Worm (Caenorhabditis elegans) whole organism, L2 larva: ENCODE results near the gene C41A3.2.

Experiments used
- C34F6.9 ChIP-seq: fragments of 150-350 bp; optimal IDR thresholded peaks from 2 replicates; lab custom pipeline; 2014; ENCODE audit warnings: missing biosample characterization, missing genetic modification characterization
- F13H6.1 ChIP-seq: sonication (generic microtip); optimal IDR thresholded peaks from 2 replicates; lab custom pipeline; 2016; ENCODE audit warnings: missing genetic modification characterization, missing compliant biosample characterization
- R02D3.7 ChIP-seq: fragments of 150-350 bp; optimal IDR thresholded peaks from 2 replicates; lab custom pipeline; 2014; ENCODE audit warnings: missing biosample characterization, missing genetic modification characterization
- Y55F3AM.14 ChIP-seq: fragments of 200-800 bp; sonication (Bioruptor generic); optimal IDR thresholded peaks from 2 replicates; lab custom pipeline; 2018; ENCODE audit warnings: mild to moderate bottlenecking, missing genetic modification characterization, missing compliant biosample characterization
- alr-1 ChIP-seq: fragments of 150-350 bp; optimal IDR thresholded peaks from 2 replicates; lab custom pipeline; 2014; ENCODE audit warnings: missing biosample characterization, missing genetic modification characterization
- aly-2 ChIP-seq: fragments of 150-350 bp; optimal IDR thresholded peaks from 2 replicates; lab custom pipeline; 2014; ENCODE audit warnings: missing biosample characterization, missing genetic modification characterization
- blmp-1 ChIP-seq: sonication (generic microtip); optimal IDR thresholded peaks from 2 replicates; lab custom pipeline; 2017; ENCODE audit warnings: missing genetic modification characterization, mild to moderate bottlenecking, missing compliant biosample characterization, antibody characterized with exemption, moderate library complexity; ENCODE audit not compliant: insufficient read depth
- ceh-16 ChIP-seq: fragments of 150-350 bp; optimal IDR thresholded peaks from 2 replicates; lab custom pipeline; 2014; ENCODE audit warnings: missing biosample characterization, missing genetic modification characterization
- crh-2 ChIP-seq: sonication (generic microtip); optimal IDR thresholded peaks from 2 replicates; lab custom pipeline; 2017; ENCODE audit warnings: missing biosample characterization, missing genetic modification characterization
- dmd-4 ChIP-seq: sonication (generic microtip); optimal IDR thresholded peaks from 2 replicates; lab custom pipeline; 2017; ENCODE audit warnings: missing biosample characterization, missing genetic modification characterization
- elt-1 ChIP-seq: fragments of 150-350 bp; optimal IDR thresholded peaks from 2 replicates; lab custom pipeline; 2014; ENCODE audit warnings: missing biosample characterization, missing genetic modification characterization
- fos-1 ChIP-seq: fragments of 150-350 bp; optimal IDR thresholded peaks from 2 replicates; lab custom pipeline; 2014; ENCODE audit warnings: missing biosample characterization, missing genetic modification characterization
- gmeb-1 ChIP-seq: fragments of 150-350 bp; optimal IDR thresholded peaks from 2 replicates; lab custom pipeline; 2014; ENCODE audit warnings: missing biosample characterization, missing genetic modification characterization
- lin-11 ChIP-seq: fragments of 150-350 bp; sonication (generic microtip); optimal IDR thresholded peaks from 2 replicates; lab custom pipeline; 2014; ENCODE audit warnings: missing biosample characterization, missing genetic modification characterization, inconsistent platforms, mixed read lengths
- lin-13 ChIP-seq: fragments of 150-350 bp; optimal IDR thresholded peaks from 2 replicates; lab custom pipeline; 2014; ENCODE audit warnings: missing biosample characterization, missing genetic modification reagents, missing genetic modification characterization
- lsy-2 ChIP-seq, 2 experiments: fragments of 150-350 bp in 1 of 2; sonication (generic microtip) in 1 of 2; optimal IDR thresholded peaks; 2 replicates each; lab custom pipeline; 2014 to 2017; ENCODE audit warnings: missing biosample characterization in 2 of 2, missing genetic modification characterization in 2 of 2
- mab-5 ChIP-seq: fragments of 150-350 bp; optimal IDR thresholded peaks from 2 replicates; lab custom pipeline; 2014; ENCODE audit warnings: missing biosample characterization, missing genetic modification characterization
- mdl-1 ChIP-seq, 2 experiments: fragments of 150-350 bp in 1 of 2; sonication (generic microtip) in 1 of 2; optimal IDR thresholded peaks; 2 replicates each; lab custom pipeline; 2017; ENCODE audit warnings: missing biosample characterization in 2 of 2, missing genetic modification characterization in 2 of 2
- nhr-10 ChIP-seq: sonication (generic microtip); optimal IDR thresholded peaks from 2 replicates; lab custom pipeline; 2017; ENCODE audit warnings: missing biosample characterization, missing genetic modification characterization
- nhr-11 ChIP-seq: fragments of 150-350 bp; optimal IDR thresholded peaks from 2 replicates; lab custom pipeline; 2014; ENCODE audit warnings: missing biosample characterization, missing genetic modification characterization
- nhr-12 ChIP-seq: fragments of 150-350 bp; optimal IDR thresholded peaks from 2 replicates; lab custom pipeline; 2014; ENCODE audit warnings: missing biosample characterization, missing genetic modification characterization
- nhr-129 ChIP-seq: fragments of 150-350 bp; optimal IDR thresholded peaks from 2 replicates; lab custom pipeline; 2014; ENCODE audit warnings: missing biosample characterization, missing genetic modification characterization
- nhr-21 ChIP-seq: fragments of 150-350 bp; optimal IDR thresholded peaks from 2 replicates; lab custom pipeline; 2014; ENCODE audit warnings: missing biosample characterization, missing genetic modification characterization
- nhr-23 ChIP-seq: fragments of 150-350 bp; optimal IDR thresholded peaks from 2 replicates; lab custom pipeline; 2014; ENCODE audit warnings: missing biosample characterization, missing genetic modification reagents, missing genetic modification characterization
- nhr-237 ChIP-seq: fragments of 150-350 bp; optimal IDR thresholded peaks from 2 replicates; lab custom pipeline; 2014; ENCODE audit warnings: missing biosample characterization, missing genetic modification characterization
- nhr-6 ChIP-seq: fragments of 150-350 bp; optimal IDR thresholded peaks from 2 replicates; lab custom pipeline; 2014; ENCODE audit warnings: missing biosample characterization, missing genetic modification characterization
- nhr-77 ChIP-seq: fragments of 150-350 bp; optimal IDR thresholded peaks from 2 replicates; lab custom pipeline; 2014; ENCODE audit warnings: missing biosample characterization, missing genetic modification characterization
- sem-4 ChIP-seq: fragments of 150-350 bp; optimal IDR thresholded peaks from 2 replicates; lab custom pipeline; 2014; ENCODE audit warnings: missing biosample characterization, missing genetic modification reagents, missing genetic modification characterization
- skn-1 ChIP-seq: sonication (generic microtip); optimal IDR thresholded peaks from 2 replicates; lab custom pipeline; 2017; ENCODE audit warnings: missing biosample characterization, missing genetic modification characterization
- sma-3 ChIP-seq: sonication (generic microtip); optimal IDR thresholded peaks from 2 replicates; lab custom pipeline; 2016; ENCODE audit warnings: missing genetic modification reagents, missing genetic modification characterization, missing compliant biosample characterization
- sma-9 ChIP-seq, 2 experiments: fragments of 150-350 bp in 1 of 2; sonication (generic microtip) in 1 of 2; optimal IDR thresholded peaks; 2 replicates each; lab custom pipeline; 2014 to 2016; ENCODE audit warnings: missing genetic modification characterization in 2 of 2, mild to moderate bottlenecking in 1 of 2, missing biosample characterization in 1 of 2, missing compliant biosample characterization in 1 of 2, missing genetic modification reagents in 1 of 2, moderate library complexity in 1 of 2
- unc-39 ChIP-seq: fragments of 150-350 bp; optimal IDR thresholded peaks from 2 replicates; lab custom pipeline; 2014; ENCODE audit warnings: missing biosample characterization, missing genetic modification characterization
- unc-55 ChIP-seq: fragments of 150-350 bp; sonication (generic microtip); optimal IDR thresholded peaks from 3 replicates; lab custom pipeline; 2014; ENCODE audit warnings: missing biosample characterization, missing genetic modification reagents, missing genetic modification characterization
- unc-62 ChIP-seq: fragments of 150-350 bp; optimal IDR thresholded peaks from 2 replicates; lab custom pipeline; 2014; ENCODE audit warnings: missing biosample characterization, missing genetic modification reagents, missing genetic modification characterization
- zag-1 ChIP-seq: fragments of 150-350 bp; optimal IDR thresholded peaks from 2 replicates; lab custom pipeline; 2014; ENCODE audit warnings: missing biosample characterization, missing genetic modification characterization
- ztf-11 ChIP-seq: sonication (generic microtip); optimal IDR thresholded peaks from 2 replicates; lab custom pipeline; 2017; ENCODE audit warnings: missing biosample characterization, missing genetic modification characterization

C41A3.2 gene

DNA sequence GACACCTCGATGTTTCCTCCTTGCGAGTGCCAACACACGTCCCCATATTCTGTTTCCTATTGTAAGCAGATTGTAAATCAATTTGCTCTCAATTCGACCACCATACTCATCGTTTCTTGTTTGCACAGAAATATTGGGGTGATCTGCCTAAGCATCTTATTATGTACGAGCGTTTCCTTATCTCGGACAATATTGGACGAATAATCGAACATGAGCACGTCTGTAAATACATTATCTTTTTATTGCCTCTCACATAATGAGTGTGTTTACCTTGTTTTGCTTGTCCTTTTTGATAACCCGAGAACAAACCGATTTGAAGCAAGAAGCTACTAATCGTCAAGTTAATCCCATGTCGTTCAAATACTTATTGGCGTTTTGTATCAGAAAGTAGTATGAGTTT lies 41.0 kb upstream of the C41A3.2 start:
- no peak for TF ChIP-seq mdl-1 (tag; optimal IDR thresholded peaks at IDR 0.05; lab: Kevin White, UChicago)
- TF ChIP-seq skn-1 (tag; lab: Kevin White, UChicago), result no peak
- TF ChIP-seq sem-4 (tag; lab: Kevin White, UChicago), result no peak
- TF ChIP-seq sma-3 (GFP tag; lab: Kevin White, UChicago), result no peak
- TF ChIP-seq nhr-6 (tag; lab: Kevin White, UChicago), result no peak
- TF ChIP-seq lin-11 (tag; lab: Kevin White, UChicago), result no peak

DNA sequence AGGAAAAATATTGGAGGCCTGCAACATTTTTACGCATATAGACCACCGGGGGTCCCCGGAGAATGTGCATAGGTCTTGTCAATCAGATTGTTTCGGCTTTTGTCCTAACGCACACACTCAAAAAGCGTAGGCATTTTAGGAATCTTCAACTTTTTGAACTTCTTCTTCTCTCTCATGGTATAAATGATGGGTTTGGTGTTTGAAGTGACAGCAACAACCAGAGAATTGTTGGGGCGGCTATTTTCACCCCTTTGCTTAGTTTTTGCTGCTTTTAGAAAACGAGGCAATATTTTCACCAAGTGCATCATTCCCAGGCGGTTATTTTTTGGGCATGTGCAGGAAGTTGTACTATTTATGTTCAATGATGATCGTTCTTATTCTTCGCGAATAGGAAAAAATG lies 37.6 kb upstream of the C41A3.2 start:
- TF ChIP-seq unc-62, result no peak
- no peak for TF ChIP-seq lin-11 (tag; lab: Kevin White, UChicago)
- no peak for TF ChIP-seq sma-9 (GFP tag; optimal IDR thresholded peaks at IDR 0.05; lab: Kevin White, UChicago)
- TF ChIP-seq sma-9 (tag; optimal IDR thresholded peaks at IDR 0.05; lab: Kevin White, UChicago), result no peak
- TF ChIP-seq nhr-237 (tag; lab: Kevin White, UChicago), result no peak
- TF ChIP-seq Y55F3AM.14 (GFP tag; lab: Kevin White, UChicago), result no peak
- TF ChIP-seq nhr-6 (tag; lab: Kevin White, UChicago), result no peak
- no peak for TF ChIP-seq skn-1 (tag; lab: Kevin White, UChicago)
- TF ChIP-seq nhr-10 (tag; lab: Kevin White, UChicago), result no peak
- no peak for TF ChIP-seq dmd-4 (tag; lab: Kevin White, UChicago)
- TF ChIP-seq nhr-21, result no peak
- no peak for TF ChIP-seq lsy-2 (tag; optimal IDR thresholded peaks at IDR 0.05; lab: Kevin White, UChicago)
- TF ChIP-seq blmp-1 (tag; lab: Kevin White, UChicago), result no peak
- no peak for TF ChIP-seq nhr-12 (tag; lab: Kevin White, UChicago)
- TF ChIP-seq nhr-11 (tag; lab: Kevin White, UChicago), result no peak
- TF ChIP-seq lin-13 (GFP tag; lab: Kevin White, UChicago), result no peak
- TF ChIP-seq fos-1 (tag; lab: Kevin White, UChicago), result no peak
- no peak for TF ChIP-seq nhr-23 (tag; lab: Kevin White, UChicago)

DNA sequence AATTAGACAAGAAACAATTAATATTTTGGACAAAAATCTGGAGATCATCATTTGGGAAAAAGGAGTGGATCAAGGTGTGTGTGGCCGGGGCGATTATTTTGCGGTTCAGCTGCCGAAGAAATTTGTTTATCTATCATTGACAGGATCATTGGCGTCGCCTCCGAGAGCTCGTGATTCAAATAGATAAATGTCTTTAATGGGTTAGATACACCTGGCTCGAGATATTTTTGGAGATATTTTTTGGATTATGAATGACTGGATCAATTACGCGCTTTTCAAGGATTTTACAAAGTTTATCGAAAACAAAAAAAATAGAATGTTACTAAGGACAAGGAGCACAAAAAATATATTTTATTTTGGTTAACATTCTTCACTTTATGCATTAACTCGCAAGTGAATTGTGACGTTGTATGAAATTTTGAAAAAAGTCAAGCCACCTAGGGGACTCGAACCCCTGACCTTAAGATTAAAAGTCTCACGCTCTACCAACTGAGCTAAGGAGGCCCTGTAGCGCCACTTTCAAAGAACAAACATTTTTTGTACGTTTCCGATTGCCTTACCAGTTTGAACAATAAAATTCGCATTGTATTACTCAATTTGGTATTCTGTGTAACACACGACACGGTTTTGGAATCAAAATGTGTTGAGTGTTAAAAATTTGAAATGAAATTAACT lies 36.8 kb upstream of the C41A3.2 start, which contains the start of gene C25F6.6:
TSS of gene C25F6.6 (minus strand) at position 51 of the 675 bp plus-strand sequence.
- TF ChIP-seq F13H6.1 (tag; lab: Kevin White, UChicago) (no peak), nhr-129 (tag; lab: Kevin White, UChicago) (peak; percentile 8), crh-2 (tag; lab: Kevin White, UChicago) (peak; percentile 23), aly-2 (tag; lab: Kevin White, UChicago) (no peak), ceh-16 (tag; lab: Kevin White, UChicago) (no peak), C34F6.9 (tag; lab: Kevin White, UChicago) (no peak), sma-9 (GFP tag; optimal IDR thresholded peaks at IDR 0.05; lab: Kevin White, UChicago) (peak; percentile 25), sma-9 (tag; optimal IDR thresholded peaks at IDR 0.05; lab: Kevin White, UChicago) (no peak), fos-1 (tag; lab: Kevin White, UChicago) (peak; percentile 50), sma-3 (GFP tag; lab: Kevin White, UChicago) (peak; percentile 48), nhr-21 (no peak)

DNA sequence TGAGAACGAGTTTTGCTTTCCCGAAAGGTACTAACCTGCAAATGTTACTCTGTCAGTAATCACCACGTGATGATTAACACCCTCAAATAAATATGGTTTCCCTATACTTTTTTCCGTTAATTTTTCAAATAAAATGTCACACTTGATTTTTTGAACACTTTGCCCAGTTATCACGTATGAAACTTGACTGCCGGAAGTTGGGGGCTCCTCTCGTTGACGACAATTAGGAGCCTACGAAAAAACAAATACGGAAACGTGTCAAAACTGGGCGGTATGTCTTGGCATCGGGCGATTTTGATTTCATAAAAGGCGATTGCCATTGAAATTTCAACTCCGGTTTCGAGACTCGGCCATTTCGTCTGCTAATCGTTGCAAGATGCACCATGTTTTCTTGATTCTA lies 33.8 kb upstream of the C41A3.2 start, which contains the start of gene C25F6.8:
TSS of gene C25F6.8 (plus strand) at position 301 of the 400 bp plus-strand sequence.
- TF ChIP-seq unc-55 (GFP tag; lab: Kevin White, UChicago), result no peak
- TF ChIP-seq sem-4 (tag; lab: Kevin White, UChicago), result no peak
- TF ChIP-seq alr-1, result no peak
- TF ChIP-seq fos-1 (tag; lab: Kevin White, UChicago), result no peak
- TF ChIP-seq R02D3.7 (tag; lab: Kevin White, UChicago), result no peak
- TF ChIP-seq lin-13 (GFP tag; lab: Kevin White, UChicago), result no peak
- no peak for TF ChIP-seq mab-5 (tag; lab: Kevin White, UChicago)
- TF ChIP-seq nhr-77, result no peak
- no peak for TF ChIP-seq elt-1 (tag; lab: Kevin White, UChicago)
- no peak for TF ChIP-seq sma-9 (GFP tag; optimal IDR thresholded peaks at IDR 0.05; lab: Kevin White, UChicago)
- TF ChIP-seq sma-9 (tag; optimal IDR thresholded peaks at IDR 0.05; lab: Kevin White, UChicago), result no peak
- TF ChIP-seq unc-39 (tag; lab: Kevin White, UChicago), result no peak
- no peak for TF ChIP-seq zag-1 (tag; lab: Kevin White, UChicago)
- TF ChIP-seq nhr-10 (tag; lab: Kevin White, UChicago), result no peak
- no peak for TF ChIP-seq ztf-11
- TF ChIP-seq gmeb-1 (tag; lab: Kevin White, UChicago), result no peak
